Worm (Caenorhabditis elegans) whole organism, L2 larva: Measurements from ENCODE around the gene tofu-7.
A peak's percentile ranks its signal among the peaks of the same experiment; 100 is the strongest.

Source experiments
- C34F6.9 ChIP-seq: fragments of 150-350 bp; optimal IDR thresholded peaks from 2 replicates; lab custom pipeline; 2014; ENCODE audit warnings: missing biosample characterization, missing genetic modification characterization
- F13H6.1 ChIP-seq: sonication (generic microtip); optimal IDR thresholded peaks from 2 replicates; lab custom pipeline; 2016; ENCODE audit warnings: missing genetic modification characterization, missing compliant biosample characterization
- R02D3.7 ChIP-seq: fragments of 150-350 bp; optimal IDR thresholded peaks from 2 replicates; lab custom pipeline; 2014; ENCODE audit warnings: missing biosample characterization, missing genetic modification characterization
- Y55F3AM.14 ChIP-seq: fragments of 200-800 bp; sonication (Bioruptor generic); optimal IDR thresholded peaks from 2 replicates; lab custom pipeline; 2018; ENCODE audit warnings: mild to moderate bottlenecking, missing genetic modification characterization, missing compliant biosample characterization
- ZK546.5 ChIP-seq: sonication (generic microtip); optimal IDR thresholded peaks from 2 replicates; lab custom pipeline; 2017; ENCODE audit warnings: missing biosample characterization, missing genetic modification characterization
- alr-1 ChIP-seq: fragments of 150-350 bp; optimal IDR thresholded peaks from 2 replicates; lab custom pipeline; 2014; ENCODE audit warnings: missing biosample characterization, missing genetic modification characterization
- ama-1 ChIP-seq: fragments of 150-350 bp; optimal IDR thresholded peaks from 2 replicates; lab custom pipeline; 2018; ENCODE audit warnings: inconsistent platforms
- blmp-1 ChIP-seq: sonication (generic microtip); optimal IDR thresholded peaks from 2 replicates; lab custom pipeline; 2017; ENCODE audit warnings: missing genetic modification characterization, mild to moderate bottlenecking, missing compliant biosample characterization, antibody characterized with exemption, moderate library complexity; ENCODE audit not compliant: insufficient read depth
- ceh-16 ChIP-seq: fragments of 150-350 bp; optimal IDR thresholded peaks from 2 replicates; lab custom pipeline; 2014; ENCODE audit warnings: missing biosample characterization, missing genetic modification characterization
- ceh-82 ChIP-seq: fragments of 150-350 bp; optimal IDR thresholded peaks from 2 replicates; lab custom pipeline; 2014; ENCODE audit warnings: missing biosample characterization, missing genetic modification characterization
- crh-2 ChIP-seq: sonication (generic microtip); optimal IDR thresholded peaks from 2 replicates; lab custom pipeline; 2017; ENCODE audit warnings: missing biosample characterization, missing genetic modification characterization
- dmd-4 ChIP-seq: sonication (generic microtip); optimal IDR thresholded peaks from 2 replicates; lab custom pipeline; 2017; ENCODE audit warnings: missing biosample characterization, missing genetic modification characterization
- egl-27 ChIP-seq: sonication (generic microtip); optimal IDR thresholded peaks from 3 replicates; lab custom pipeline; 2017; ENCODE audit warnings: missing biosample characterization, missing genetic modification reagents, missing genetic modification characterization
- elt-1 ChIP-seq: fragments of 150-350 bp; optimal IDR thresholded peaks from 2 replicates; lab custom pipeline; 2014; ENCODE audit warnings: missing biosample characterization, missing genetic modification characterization
- elt-3 ChIP-seq: sonication (generic microtip); optimal IDR thresholded peaks from 2 replicates; lab custom pipeline; 2017; ENCODE audit warnings: missing biosample characterization, missing genetic modification characterization
- gmeb-1 ChIP-seq: fragments of 150-350 bp; optimal IDR thresholded peaks from 2 replicates; lab custom pipeline; 2014; ENCODE audit warnings: missing biosample characterization, missing genetic modification characterization
- lin-11 ChIP-seq: fragments of 150-350 bp; sonication (generic microtip); optimal IDR thresholded peaks from 2 replicates; lab custom pipeline; 2014; ENCODE audit warnings: missing biosample characterization, missing genetic modification characterization, inconsistent platforms, mixed read lengths
- lin-39 ChIP-seq: fragments of 150-350 bp; optimal IDR thresholded peaks from 2 replicates; lab custom pipeline; 2014; ENCODE audit warnings: missing biosample characterization, missing genetic modification reagents, missing genetic modification characterization
- mab-5 ChIP-seq: fragments of 150-350 bp; optimal IDR thresholded peaks from 2 replicates; lab custom pipeline; 2014; ENCODE audit warnings: missing biosample characterization, missing genetic modification characterization
- mbf-1 ChIP-seq: sonication (generic microtip); optimal IDR thresholded peaks from 2 replicates; lab custom pipeline; 2017; ENCODE audit warnings: missing biosample characterization, missing genetic modification characterization
- mdl-1 ChIP-seq, 2 experiments: fragments of 150-350 bp in 1 of 2; sonication (generic microtip) in 1 of 2; optimal IDR thresholded peaks; 2 replicates each; lab custom pipeline; 2017; ENCODE audit warnings: missing biosample characterization in 2 of 2, missing genetic modification characterization in 2 of 2
- nhr-10 ChIP-seq: sonication (generic microtip); optimal IDR thresholded peaks from 2 replicates; lab custom pipeline; 2017; ENCODE audit warnings: missing biosample characterization, missing genetic modification characterization
- nhr-11 ChIP-seq: fragments of 150-350 bp; optimal IDR thresholded peaks from 2 replicates; lab custom pipeline; 2014; ENCODE audit warnings: missing biosample characterization, missing genetic modification characterization
- nhr-12 ChIP-seq: fragments of 150-350 bp; optimal IDR thresholded peaks from 2 replicates; lab custom pipeline; 2014; ENCODE audit warnings: missing biosample characterization, missing genetic modification characterization
- nhr-129 ChIP-seq: fragments of 150-350 bp; optimal IDR thresholded peaks from 2 replicates; lab custom pipeline; 2014; ENCODE audit warnings: missing biosample characterization, missing genetic modification characterization
- nhr-21 ChIP-seq: fragments of 150-350 bp; optimal IDR thresholded peaks from 2 replicates; lab custom pipeline; 2014; ENCODE audit warnings: missing biosample characterization, missing genetic modification characterization
- nhr-23 ChIP-seq: fragments of 150-350 bp; optimal IDR thresholded peaks from 2 replicates; lab custom pipeline; 2014; ENCODE audit warnings: missing biosample characterization, missing genetic modification reagents, missing genetic modification characterization
- nhr-25 ChIP-seq: fragments of 150-350 bp; sonication (generic microtip); optimal IDR thresholded peaks from 3 replicates; lab custom pipeline; 2014; ENCODE audit warnings: missing biosample characterization, missing genetic modification characterization
- nhr-6 ChIP-seq: fragments of 150-350 bp; optimal IDR thresholded peaks from 2 replicates; lab custom pipeline; 2014; ENCODE audit warnings: missing biosample characterization, missing genetic modification characterization
- nhr-77 ChIP-seq: fragments of 150-350 bp; optimal IDR thresholded peaks from 2 replicates; lab custom pipeline; 2014; ENCODE audit warnings: missing biosample characterization, missing genetic modification characterization
- peb-1 ChIP-seq: fragments of 150-350 bp; optimal IDR thresholded peaks from 2 replicates; lab custom pipeline; 2014; ENCODE audit warnings: missing biosample characterization, missing genetic modification characterization
- sem-4 ChIP-seq: fragments of 150-350 bp; optimal IDR thresholded peaks from 2 replicates; lab custom pipeline; 2014; ENCODE audit warnings: missing biosample characterization, missing genetic modification reagents, missing genetic modification characterization
- skn-1 ChIP-seq: sonication (generic microtip); optimal IDR thresholded peaks from 2 replicates; lab custom pipeline; 2017; ENCODE audit warnings: missing biosample characterization, missing genetic modification characterization
- sma-3 ChIP-seq: sonication (generic microtip); optimal IDR thresholded peaks from 2 replicates; lab custom pipeline; 2016; ENCODE audit warnings: missing genetic modification reagents, missing genetic modification characterization, missing compliant biosample characterization
- snpc-4 ChIP-seq: fragments of 150-350 bp; optimal IDR thresholded peaks from 2 replicates; lab custom pipeline; 2014; ENCODE audit warnings: missing biosample characterization, missing genetic modification characterization
- unc-39 ChIP-seq: fragments of 150-350 bp; optimal IDR thresholded peaks from 2 replicates; lab custom pipeline; 2014; ENCODE audit warnings: missing biosample characterization, missing genetic modification characterization
- unc-55 ChIP-seq: fragments of 150-350 bp; sonication (generic microtip); optimal IDR thresholded peaks from 3 replicates; lab custom pipeline; 2014; ENCODE audit warnings: missing biosample characterization, missing genetic modification reagents, missing genetic modification characterization
- unc-62 ChIP-seq: fragments of 150-350 bp; optimal IDR thresholded peaks from 2 replicates; lab custom pipeline; 2014; ENCODE audit warnings: missing biosample characterization, missing genetic modification reagents, missing genetic modification characterization
- zag-1 ChIP-seq: fragments of 150-350 bp; optimal IDR thresholded peaks from 2 replicates; lab custom pipeline; 2014; ENCODE audit warnings: missing biosample characterization, missing genetic modification characterization
- ztf-1 ChIP-seq: fragments of 200-800 bp; sonication (Bioruptor generic); conservative IDR thresholded peaks from 2 replicates; pipeline ENCODE4 v1.3.6; 2022; ENCODE audit warnings: missing genetic modification characterization, missing compliant biosample characterization
- ztf-11 ChIP-seq: sonication (generic microtip); optimal IDR thresholded peaks from 2 replicates; lab custom pipeline; 2017; ENCODE audit warnings: missing biosample characterization, missing genetic modification characterization
- ztf-4 ChIP-seq: fragments of 150-350 bp; optimal IDR thresholded peaks from 2 replicates; lab custom pipeline; 2014; ENCODE audit warnings: missing biosample characterization, missing genetic modification characterization

The tofu-7 gene

DNA sequence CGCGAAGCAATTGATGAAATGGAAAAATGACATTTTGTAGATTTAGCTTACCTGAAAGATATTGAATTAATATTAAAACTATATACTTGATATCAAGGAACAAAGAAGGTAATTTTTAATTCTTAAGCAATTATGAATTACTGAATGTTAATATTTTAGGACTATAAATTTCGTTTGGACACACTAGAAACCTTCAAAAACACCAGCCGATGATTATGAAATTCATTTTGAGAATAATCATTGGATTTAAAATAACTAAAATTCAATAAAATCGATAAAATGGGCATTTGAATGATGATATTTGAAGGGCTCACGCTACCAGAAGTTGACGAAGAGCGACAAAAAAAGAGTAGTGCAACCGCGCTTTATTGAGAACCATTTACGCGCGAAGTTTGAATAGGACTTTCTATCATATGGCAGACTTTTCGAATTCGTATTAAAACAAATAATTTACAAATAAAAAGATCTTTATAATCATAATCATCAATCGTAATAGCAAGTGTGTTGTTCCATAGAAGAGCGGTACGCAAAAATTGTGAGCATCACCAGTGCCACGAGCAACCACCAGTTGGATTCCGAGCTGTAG, 10.9 kb downstream of the tofu-7 start, which contains the start of gene ZK418.5 (continued):
- TF ChIP-seq elt-1 (tag; lab: Kevin White, UChicago) (no peak), unc-39 (tag; lab: Kevin White, UChicago) (no peak), egl-27 (tag; lab: Kevin White, UChicago) (peak; percentile 3), nhr-129 (tag; lab: Kevin White, UChicago) (peak; percentile 55), unc-62 (GFP tag; lab: Kevin White, UChicago) (no peak), nhr-25 (tag; lab: Kevin White, UChicago) (no peak), F13H6.1 (tag; lab: Kevin White, UChicago) (no peak), ama-1 (lab: Kevin White, UChicago) (no peak), peb-1 (tag; lab: Kevin White, UChicago) (no peak), ztf-4 (tag; lab: Kevin White, UChicago) (no peak), ZK546.5 (tag; lab: Kevin White, UChicago) (no peak), ztf-11 (no peak), nhr-11 (tag; lab: Kevin White, UChicago) (no peak), elt-3 (tag; lab: Kevin White, UChicago) (no peak)

DNA sequence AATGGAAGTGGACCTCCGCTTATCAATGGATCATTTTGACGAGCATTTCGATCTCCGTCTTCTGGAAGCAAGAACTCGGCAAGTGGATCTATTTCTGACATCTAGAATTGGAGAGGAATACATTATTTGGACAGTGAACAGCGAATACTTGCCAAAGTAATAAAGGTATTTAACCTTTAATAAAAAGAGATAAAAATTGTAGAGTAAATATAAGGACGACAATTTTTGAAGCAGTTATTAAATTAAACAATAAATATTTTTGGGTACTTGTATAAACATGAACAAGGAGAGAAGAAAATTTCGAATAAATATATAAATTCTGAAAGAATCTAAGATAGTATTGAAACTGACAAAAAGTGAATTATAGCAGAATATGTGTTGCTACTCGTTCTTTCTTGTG, 12.4 kb downstream of the tofu-7 start, which contains the start of gene lin-37:
Gene lin-37 (minus strand): TSS at position 101 of the 400 bp plus-strand sequence.
- no peak for TF ChIP-seq Y55F3AM.14 (GFP tag; lab: Kevin White, UChicago)
- no peak for TF ChIP-seq blmp-1 (tag; lab: Kevin White, UChicago)
- TF ChIP-seq ama-1 (lab: Kevin White, UChicago), result no peak
- no peak for TF ChIP-seq unc-62 (GFP tag; lab: Kevin White, UChicago)
- TF ChIP-seq unc-39 (tag; lab: Kevin White, UChicago), result no peak
- TF ChIP-seq nhr-77 (tag; lab: Kevin White, UChicago), result no peak
- no peak for TF ChIP-seq nhr-12
- TF ChIP-seq mab-5 (tag; lab: Kevin White, UChicago), result no peak
- TF ChIP-seq crh-2 (tag; lab: Kevin White, UChicago), result no peak
- TF ChIP-seq nhr-25 (tag; lab: Kevin White, UChicago), result no peak
- TF ChIP-seq elt-1 (tag; lab: Kevin White, UChicago), result no peak
- no peak for TF ChIP-seq mbf-1 (tag; lab: Kevin White, UChicago)
- TF ChIP-seq ZK546.5 (tag; lab: Kevin White, UChicago), result no peak
- no peak for TF ChIP-seq unc-55 (GFP tag; lab: Kevin White, UChicago)

DNA sequence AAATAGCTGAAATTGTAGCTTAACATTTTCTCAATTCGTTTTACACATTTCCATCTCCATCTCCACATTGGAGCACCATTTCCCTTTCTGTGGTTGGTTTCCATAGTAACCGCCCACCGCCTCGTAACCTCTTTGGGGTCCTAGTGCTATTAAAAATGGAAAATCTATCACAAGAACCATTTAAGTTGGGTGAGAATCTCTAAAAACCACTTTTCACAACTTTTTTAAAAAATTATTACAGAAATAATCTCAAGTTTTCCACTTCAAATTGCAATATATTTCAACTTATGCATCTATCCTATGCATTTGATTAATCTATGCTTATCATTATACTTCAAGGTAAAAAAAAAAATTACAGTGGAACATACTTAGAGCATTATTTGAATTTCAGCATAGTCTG, 14.8 kb downstream of the tofu-7 start, which contains the start of gene tmem-17:
Gene tmem-17 (plus strand): TSS at position 301 of the 400 bp plus-strand sequence.
- no peak for TF ChIP-seq ceh-82 (tag; lab: Kevin White, UChicago)
- no peak for TF ChIP-seq nhr-12
- no peak for TF ChIP-seq mab-5 (tag; lab: Kevin White, UChicago)
- no peak for TF ChIP-seq egl-27 (tag; lab: Kevin White, UChicago)
- no peak for TF ChIP-seq mdl-1 (tag; optimal IDR thresholded peaks at IDR 0.05; lab: Kevin White, UChicago)
- TF ChIP-seq blmp-1 (tag; lab: Kevin White, UChicago), result no peak
- TF ChIP-seq, all 48 proteins: peak for 0

DNA sequence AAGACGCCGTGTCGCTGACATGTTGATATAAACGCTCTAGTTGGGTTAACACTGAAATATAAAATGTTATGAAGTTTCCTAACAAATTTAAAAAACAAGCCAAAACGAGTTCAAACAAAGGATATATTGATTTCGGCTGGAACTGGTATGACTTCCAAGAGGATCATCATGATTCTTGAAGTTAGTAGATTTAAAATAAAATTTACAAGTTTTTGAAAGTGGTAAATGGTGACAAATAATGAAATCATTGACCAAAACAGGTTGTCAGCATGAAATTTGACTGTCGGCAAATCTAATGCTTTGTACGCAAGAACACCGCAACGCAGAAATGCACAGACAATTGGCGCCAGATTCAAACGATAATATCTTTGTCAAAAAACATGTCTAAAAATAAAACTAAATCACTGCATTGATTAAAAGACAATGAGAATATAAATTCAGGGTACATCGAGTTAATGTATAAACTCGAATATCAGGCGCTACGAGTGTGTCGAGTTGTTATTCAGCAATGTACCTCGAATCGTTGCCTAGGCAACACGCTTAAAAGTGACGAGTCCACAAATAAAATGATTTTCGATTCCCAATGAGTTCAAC, 16.2 kb downstream of the tofu-7 start, which contains the start of the genes ubc-18 and R01H2.8:
Gene ubc-18 (minus strand): TSS at position 51 of the 594 bp plus-strand sequence.
Gene R01H2.8 (plus strand): TSS at position 544 of the 594 bp plus-strand sequence.
- TF ChIP-seq mbf-1 (tag; lab: Kevin White, UChicago), result no peak
- TF ChIP-seq C34F6.9 (tag; lab: Kevin White, UChicago), result peak; percentile 65
- no peak for TF ChIP-seq dmd-4 (tag; lab: Kevin White, UChicago)
- no peak for TF ChIP-seq peb-1 (tag; lab: Kevin White, UChicago)
- no peak for TF ChIP-seq sem-4 (tag; lab: Kevin White, UChicago)
- TF ChIP-seq lin-39, result no peak
- no peak for TF ChIP-seq nhr-6
- no peak for TF ChIP-seq ZK546.5 (tag; lab: Kevin White, UChicago)
- no peak for TF ChIP-seq alr-1 (tag; lab: Kevin White, UChicago)
- no peak for TF ChIP-seq F13H6.1 (tag; lab: Kevin White, UChicago)
- no peak for TF ChIP-seq unc-39 (tag; lab: Kevin White, UChicago)
- TF ChIP-seq elt-1 (tag; lab: Kevin White, UChicago), result no peak
- TF ChIP-seq ama-1 (lab: Kevin White, UChicago), result no peak
- no peak for TF ChIP-seq nhr-12
- no peak for TF ChIP-seq sma-3
- TF ChIP-seq lin-11 (tag; lab: Kevin White, UChicago), result no peak
- no peak for TF ChIP-seq R02D3.7 (tag; lab: Kevin White, UChicago)
- no peak for TF ChIP-seq ceh-16
- no peak for TF ChIP-seq nhr-21 (tag; lab: Kevin White, UChicago)
- TF ChIP-seq nhr-11 (tag; lab: Kevin White, UChicago), result no peak
- no peak for TF ChIP-seq nhr-23 (tag; lab: Kevin White, UChicago)
- no peak for TF ChIP-seq ztf-1 (GFP tag; lab: Robert Waterston, UW)
- peak; percentile 41 for TF ChIP-seq crh-2 (tag; lab: Kevin White, UChicago)
- peak; percentile 88 for TF ChIP-seq gmeb-1 (tag; lab: Kevin White, UChicago)
- no peak for TF ChIP-seq nhr-25 (tag; lab: Kevin White, UChicago)
- TF ChIP-seq zag-1 (tag; lab: Kevin White, UChicago), result no peak
- no peak for TF ChIP-seq Y55F3AM.14 (GFP tag; lab: Kevin White, UChicago)
- TF ChIP-seq nhr-10, result no peak
- peak; percentile 56 for TF ChIP-seq unc-55 (GFP tag; lab: Kevin White, UChicago)
- TF ChIP-seq ztf-4 (tag; lab: Kevin White, UChicago), result no peak
- TF ChIP-seq snpc-4 (tag; lab: Kevin White, UChicago), result no peak
- no peak for TF ChIP-seq blmp-1 (tag; lab: Kevin White, UChicago)
- TF ChIP-seq unc-62 (GFP tag; lab: Kevin White, UChicago), result no peak
- no peak for TF ChIP-seq ztf-11
- no peak for TF ChIP-seq skn-1
- TF ChIP-seq mdl-1 (tag; optimal IDR thresholded peaks at IDR 0.05; lab: Kevin White, UChicago), result no peak
